Fruit fly (Drosophila melanogaster): Measurements from ENCODE around the gene cype.

Gene cype

dm6 chr2L:5305240-5305875, 21.7 kb upstream of the cype start:
- TF ChIP-seq Eip78C (GFP tag) (peak; percentile 72), Smox (GFP tag; optimal IDR thresholded peaks at IDR 0.05) (peak; percentile 15), CG3919 (GFP tag; optimal IDR thresholded peaks at IDR 0.05) (peak; percentile 64), CG1621 (tag; optimal IDR thresholded peaks at IDR 0.05) (peak; percentile 16), CG3032 (tag; optimal IDR thresholded peaks at IDR 0.05) (no peak), CG9139 (GFP tag; optimal IDR thresholded peaks at IDR 0.05) (no peak), fd59A (GFP tag; optimal IDR thresholded peaks at IDR 0.05) (no peak), CG31627 (GFP tag; optimal IDR thresholded peaks at IDR 0.05) (no peak), topi (GFP tag; optimal IDR thresholded peaks at IDR 0.05) (peak; percentile 25), Sox15 (GFP tag; optimal IDR thresholded peaks at IDR 0.05) (no peak), CG6163 (GFP tag; IDR thresholded peaks at IDR 0.05) (peak; percentile 49; the same call in 2 of the 3 replicates), CG6854 (GFP tag; optimal IDR thresholded peaks at IDR 0.05) (peak; percentile 83), CG34406 (GFP tag; optimal IDR thresholded peaks at IDR 0.05) (no peak), CG11294 (GFP tag; IDR thresholded peaks at IDR 0.05) (no peak), Met (GFP tag; optimal IDR thresholded peaks at IDR 0.05) (peak; percentile 41), spab (GFP tag; optimal IDR thresholded peaks at IDR 0.05) (no peak), Eip93F (GFP tag; optimal IDR thresholded peaks at IDR 0.05) (peak; percentile 83), salr (GFP tag; optimal IDR thresholded peaks at IDR 0.05) (no peak), CG15336 (GFP tag; IDR thresholded peaks at IDR 0.05) (peak; percentile 24; the same call in 1 of the 2 replicates), OdsH (GFP tag; optimal IDR thresholded peaks at IDR 0.05) (no peak), pdm3 (GFP tag; optimal IDR thresholded peaks at IDR 0.05) (no peak), CG6792 (GFP tag; optimal IDR thresholded peaks at IDR 0.05) (no peak), CG8319 (GFP tag; optimal IDR thresholded peaks at IDR 0.05) (no peak), CG6808 (GFP tag; optimal IDR thresholded peaks at IDR 0.05) (peak; percentile 40), dsx (GFP tag; optimal IDR thresholded peaks at IDR 0.05; ENCODE audit: poor library complexity, severe bottlenecking) (peak; percentile 64), ss (GFP tag; optimal IDR thresholded peaks at IDR 0.05) (peak; percentile 47 to 75), CG7368 (GFP tag; optimal IDR thresholded peaks at IDR 0.05) (peak; percentile 45), dac (GFP tag; optimal IDR thresholded peaks at IDR 0.05) (no peak), vri (GFP tag; optimal IDR thresholded peaks at IDR 0.05) (peak; percentile 100), acj6 (GFP tag; optimal IDR thresholded peaks at IDR 0.05) (no peak), Ets21C (GFP tag; optimal IDR thresholded peaks at IDR 0.05) (no peak), Hr39 (GFP tag; optimal IDR thresholded peaks at IDR 0.05) (no peak), CG4318 (GFP tag; optimal IDR thresholded peaks at IDR 0.05) (no peak), Ets96B (tag; optimal IDR thresholded peaks at IDR 0.05) (no peak), Eip75B (GFP tag; optimal IDR thresholded peaks at IDR 0.05) (peak; percentile 72), esn (GFP tag; optimal IDR thresholded peaks at IDR 0.05) (peak; percentile 31), achi (GFP tag; optimal IDR thresholded peaks at IDR 0.05) (no peak), Lpt (GFP tag; optimal IDR thresholded peaks at IDR 0.05) (no peak), CG32006 (GFP tag; optimal IDR thresholded peaks at IDR 0.05) (no peak), CG16779 (tag; optimal IDR thresholded peaks at IDR 0.05) (peak; percentile 52), Blimp-1 (GFP tag; optimal IDR thresholded peaks at IDR 0.05) (peak; percentile 90), Hr4 (GFP tag; optimal IDR thresholded peaks at IDR 0.05) (no peak), CG10669 (GFP tag; optimal IDR thresholded peaks at IDR 0.05) (no peak), eg (GFP tag; IDR thresholded peaks at IDR 0.05) (peak; percentile 49; the same call in 1 of the 3 replicates), CG8119 (GFP tag; IDR thresholded peaks at IDR 0.05) (no peak), fd85E (GFP tag; optimal IDR thresholded peaks at IDR 0.05) (peak; percentile 42), svp (GFP tag) (peak; percentile 93), lz (GFP tag; optimal IDR thresholded peaks at IDR 0.05) (peak; percentile 6), Sox14 (GFP tag; optimal IDR thresholded peaks at IDR 0.05) (peak; percentile 40), CG10631 (GFP tag; optimal IDR thresholded peaks at IDR 0.05) (no peak), cyc (GFP tag; optimal IDR thresholded peaks at IDR 0.05) (no peak), CG8632 (GFP tag; optimal IDR thresholded peaks at IDR 0.05) (no peak)
